Worm (Caenorhabditis elegans) whole organism, L3 larva: ENCODE results near the gene cpna-5.

Experiments
- ama-1 ChIP-seq: fragments of 150-350 bp; optimal IDR thresholded peaks from 2 replicates; lab custom pipeline; 2018
- elt-3 ChIP-seq, 3 experiments: fragments of 150-350 bp in 1 of 3; sonication (generic microtip) in 2 of 3; optimal IDR thresholded peaks; 2 replicates in 2 of 3; 4 replicates in 1 of 3; lab custom pipeline; 2014 to 2017; ENCODE audit warnings: missing biosample characterization in 3 of 3, missing genetic modification characterization in 3 of 3
- fos-1 ChIP-seq: fragments of 150-350 bp; optimal IDR thresholded peaks from 2 replicates; lab custom pipeline; 2014; ENCODE audit warnings: missing biosample characterization, missing genetic modification characterization
- lin-39 ChIP-seq: fragments of 150-350 bp; optimal IDR thresholded peaks from 2 replicates; lab custom pipeline; 2018; ENCODE audit warnings: missing biosample characterization, missing genetic modification reagents, missing genetic modification characterization
- pha-4 ChIP-seq: fragments of 150-350 bp; optimal IDR thresholded peaks from 2 replicates; lab custom pipeline; 2014; ENCODE audit warnings: missing biosample characterization, missing genetic modification reagents, missing genetic modification characterization
- tbx-2 ChIP-seq: sonication (generic microtip); optimal IDR thresholded peaks from 2 replicates; lab custom pipeline; 2016; ENCODE audit warnings: mild to moderate bottlenecking, missing genetic modification characterization, missing compliant biosample characterization
- unc-62 ChIP-seq: fragments of 150-350 bp; sonication (generic microtip); optimal IDR thresholded peaks from 4 replicates; lab custom pipeline; 2014; ENCODE audit warnings: missing biosample characterization, missing genetic modification reagents, missing genetic modification characterization

DNA sequence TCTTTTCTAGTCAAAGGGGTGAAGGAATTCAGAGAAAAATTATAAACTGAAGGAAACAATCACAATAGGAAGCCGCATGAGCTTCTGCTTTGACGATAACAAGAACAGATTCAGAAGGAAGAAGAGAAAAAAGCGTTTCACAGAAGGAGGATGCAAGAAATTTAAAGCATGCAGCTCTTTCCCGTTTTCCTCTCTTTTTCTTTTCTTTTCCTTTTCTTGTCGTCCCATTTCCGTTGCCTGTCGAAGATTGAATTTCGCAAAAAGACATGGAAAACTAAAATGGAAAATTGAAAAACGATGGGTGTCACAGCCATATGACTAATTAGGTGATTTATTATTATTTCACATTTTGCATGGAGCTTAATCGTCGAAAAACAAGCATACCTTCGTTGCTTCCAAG is 2.3 kb downstream of the cpna-5 start:
- TF ChIP-seq lin-39 (tag; lab: Kevin White, UChicago) = no peak
- no peak for TF ChIP-seq pha-4 (tag; lab: Kevin White, UChicago)
- TF ChIP-seq unc-62 (GFP tag; lab: Kevin White, UChicago) = no peak
- TF ChIP-seq fos-1 (tag; lab: Kevin White, UChicago) = no peak
- no peak for TF ChIP-seq ama-1 (lab: Kevin White, UChicago)
- no peak for TF ChIP-seq tbx-2 (tag; lab: Kevin White, UChicago)
- TF ChIP-seq elt-3 (tag; optimal IDR thresholded peaks at IDR 0.05; lab: Kevin White, UChicago) = no peak
